Fruit fly (Drosophila melanogaster) whole organism: ENCODE data around the gene CG17349.

Source experiments
- CG8478 ChIP-seq: fragments of >200 bp; optimal IDR thresholded peaks from 2 replicates; lab custom pipeline; 2018; ENCODE audit warnings: inconsistent platforms
- Dll ChIP-seq: fragments of >200 bp; optimal IDR thresholded peaks from 2 replicates; lab custom pipeline; 2017
- EcR ChIP-seq, 2 experiments: fragments of >200 bp; optimal IDR thresholded peaks; 2 replicates each; lab custom pipeline; 2017; ENCODE audit warnings: missing biosample characterization in 2 of 2, missing genetic modification characterization in 2 of 2, missing genetic modification reagents in 2 of 2
- pan ChIP-seq: fragments of >200 bp; optimal IDR thresholded peaks from 2 replicates; lab custom pipeline; 2017
- psq ChIP-seq: fragments of >200 bp; optimal IDR thresholded peaks from 2 replicates; lab custom pipeline; 2017
- usp ChIP-seq: fragments of >200 bp; optimal IDR thresholded peaks from 2 replicates; lab custom pipeline; 2017; ENCODE audit warnings: missing biosample characterization, missing genetic modification characterization, mixed read lengths

CG17349 gene

dm6 chr2L:19373809-19374208 is 3.6 kb downstream of the CG17349 start:
- no peak for TF ChIP-seq psq (lab: Kevin White, UChicago)
- TF ChIP-seq usp (GFP tag; lab: Kevin White, UChicago), result no peak
- no peak for TF ChIP-seq EcR (GFP tag; optimal IDR thresholded peaks at IDR 0.05; lab: Kevin White, UChicago)
- TF ChIP-seq CG8478 (lab: Kevin White, UChicago), result no peak
- TF ChIP-seq pan (lab: Kevin White, UChicago), result no peak

- TF ChIP-seq EcR (GFP tag; optimal IDR thresholded peaks at IDR 0.05; lab: Kevin White, UChicago) (no peak), usp (GFP tag; lab: Kevin White, UChicago) (no peak)
Observed at dm6 chr2L:19376145-19376544, 5.9 kb downstream of the CG17349 start.

dm6 chr2L:19377129-19378083 is 7.2 kb downstream of the CG17349 start:
- no peak for TF ChIP-seq psq (lab: Kevin White, UChicago)
- no peak for TF ChIP-seq usp (GFP tag; lab: Kevin White, UChicago)
- TF ChIP-seq EcR (GFP tag; optimal IDR thresholded peaks at IDR 0.05; lab: Kevin White, UChicago), result no peak
- no peak for TF ChIP-seq pan (lab: Kevin White, UChicago)
- no peak for TF ChIP-seq CG8478 (lab: Kevin White, UChicago)
- TF ChIP-seq Dll, result no peak

dm6 chr2L:19378620-19379019 is 8.4 kb downstream of the CG17349 start:
- no peak for TF ChIP-seq pan (lab: Kevin White, UChicago)
- no peak for TF ChIP-seq usp (GFP tag; lab: Kevin White, UChicago)
- TF ChIP-seq CG8478 (lab: Kevin White, UChicago), result no peak
- TF ChIP-seq psq (lab: Kevin White, UChicago), result no peak
- TF ChIP-seq EcR (GFP tag; optimal IDR thresholded peaks at IDR 0.05; lab: Kevin White, UChicago), result no peak
- no peak for TF ChIP-seq Dll

dm6 chr2L:19380630-19381029 is 10.4 kb downstream of the CG17349 start, which contains the start of gene CG17350:
Gene CG17350, plus strand, starts transcription at chr2L:19380930.
- TF ChIP-seq psq (lab: Kevin White, UChicago), result no peak
- no peak for TF ChIP-seq pan (lab: Kevin White, UChicago)
- TF ChIP-seq usp (GFP tag; lab: Kevin White, UChicago), result no peak
- TF ChIP-seq CG8478 (lab: Kevin White, UChicago), result no peak
- no peak for TF ChIP-seq Dll
- no peak for TF ChIP-seq EcR (GFP tag; optimal IDR thresholded peaks at IDR 0.05; lab: Kevin White, UChicago)

- no peak for TF ChIP-seq psq (lab: Kevin White, UChicago)
- TF ChIP-seq CG8478 (lab: Kevin White, UChicago), result no peak
- no peak for TF ChIP-seq EcR (GFP tag; optimal IDR thresholded peaks at IDR 0.05; lab: Kevin White, UChicago)
- TF ChIP-seq pan (lab: Kevin White, UChicago), result no peak
- no peak for TF ChIP-seq Dll
Observed at dm6 chr2L:19382353-19382752, 12.1 kb downstream of the CG17349 start.

DNA sequence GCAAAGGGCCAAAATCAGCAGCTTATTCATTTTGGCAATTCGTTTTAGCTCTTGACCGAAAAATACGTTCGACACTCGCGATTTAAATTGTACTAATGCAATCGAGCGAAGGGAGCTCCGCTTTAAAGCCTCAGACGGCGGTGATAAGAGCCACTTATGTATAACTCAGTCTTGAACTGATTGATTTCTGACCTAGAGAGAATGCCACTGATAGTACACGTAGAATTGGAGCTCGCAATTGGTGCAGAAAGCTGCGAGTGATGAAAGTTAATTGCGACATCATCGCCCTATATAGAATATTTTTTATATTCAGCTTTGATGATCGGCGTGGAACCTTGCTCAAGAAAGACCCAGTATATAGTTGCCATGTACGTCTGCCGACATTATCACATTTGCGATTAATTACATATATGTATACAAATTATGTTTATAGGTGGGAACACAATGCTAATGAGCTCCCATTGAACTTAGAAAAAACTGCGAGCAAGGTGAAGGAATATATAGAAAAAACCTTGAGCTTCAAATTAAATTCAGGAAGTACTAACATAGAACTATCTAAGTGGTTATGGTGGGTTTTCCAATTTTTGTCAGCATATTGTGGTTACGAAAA is 16.0 kb downstream of the CG17349 start, which contains the start of gene fon:
TSS of gene fon (minus strand) at position 100 of the 610 bp plus-strand sequence.
- TF ChIP-seq Dll (no peak), CG8478 (lab: Kevin White, UChicago) (no peak), EcR (GFP tag; optimal IDR thresholded peaks at IDR 0.05; lab: Kevin White, UChicago) (no peak), pan (lab: Kevin White, UChicago) (no peak), psq (lab: Kevin White, UChicago) (no peak), usp (GFP tag; lab: Kevin White, UChicago) (no peak)

DNA sequence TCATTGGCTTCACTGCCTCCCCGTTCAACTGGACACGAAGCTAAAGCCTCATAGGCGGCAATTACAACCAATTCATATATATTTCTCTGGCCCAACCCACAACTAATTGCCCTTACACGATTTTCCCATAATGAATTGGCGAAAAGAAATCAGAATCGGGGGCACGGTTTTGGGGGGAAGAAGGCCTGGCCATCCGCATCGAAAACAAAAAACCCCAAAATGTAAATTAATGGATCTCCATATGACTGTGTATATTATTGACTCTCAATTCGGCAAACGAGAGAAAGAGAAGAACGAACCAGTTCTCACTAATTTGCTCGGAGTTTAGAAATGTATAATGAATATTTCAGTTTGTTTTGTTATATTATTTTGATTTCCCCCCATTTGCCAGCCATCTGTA is 18.7 kb downstream of the CG17349 start:
- TF ChIP-seq EcR (GFP tag; optimal IDR thresholded peaks at IDR 0.05; lab: Kevin White, UChicago), result no peak
- no peak for TF ChIP-seq psq (lab: Kevin White, UChicago)
- TF ChIP-seq CG8478 (lab: Kevin White, UChicago), result no peak
- TF ChIP-seq pan (lab: Kevin White, UChicago), result no peak
- no peak for TF ChIP-seq Dll
- no peak for TF ChIP-seq usp (GFP tag; lab: Kevin White, UChicago)

dm6 chr2L:19389749-19390148 is 19.5 kb downstream of the CG17349 start, which contains the start of gene CG17549:
Gene CG17549, minus strand, starts transcription at chr2L:19390075.
- TF ChIP-seq pan (lab: Kevin White, UChicago), result no peak
- no peak for TF ChIP-seq usp (GFP tag; lab: Kevin White, UChicago)
- no peak for TF ChIP-seq EcR (GFP tag; optimal IDR thresholded peaks at IDR 0.05; lab: Kevin White, UChicago)
- no peak for TF ChIP-seq Dll
- TF ChIP-seq psq (lab: Kevin White, UChicago), result no peak
- TF ChIP-seq CG8478 (lab: Kevin White, UChicago), result no peak

DNA sequence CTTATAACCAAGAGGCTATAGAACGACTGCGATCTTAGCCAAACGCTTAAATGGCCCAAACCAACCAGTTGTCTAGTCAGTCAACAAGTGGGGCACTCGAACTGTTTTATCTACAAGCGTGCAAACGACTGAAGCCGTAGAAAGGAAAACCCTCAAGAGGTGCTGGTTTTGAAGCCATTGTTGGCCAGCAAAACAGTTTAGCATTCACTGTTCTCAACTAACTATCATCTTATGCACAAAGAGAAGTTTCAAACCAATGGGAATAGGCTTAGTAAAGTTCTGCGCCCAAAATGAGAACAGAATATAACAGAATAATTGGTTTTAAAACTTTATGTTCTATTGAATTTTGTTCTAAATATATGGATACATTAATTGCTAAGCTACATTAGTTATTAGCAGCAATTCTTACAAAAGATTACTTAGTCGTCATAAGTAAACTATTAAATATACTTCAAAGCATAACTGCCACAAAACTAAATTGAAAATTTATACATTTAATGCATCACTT is 23.5 kb downstream of the CG17349 start, which contains the start of gene CG31798:
TSS of gene CG31798 (plus strand) at position 458 of the 508 bp plus-strand sequence.
- TF ChIP-seq Dll (no peak), usp (GFP tag; lab: Kevin White, UChicago) (no peak), CG8478 (lab: Kevin White, UChicago) (no peak), psq (lab: Kevin White, UChicago) (no peak), EcR (GFP tag; optimal IDR thresholded peaks at IDR 0.05; lab: Kevin White, UChicago) (no peak), pan (lab: Kevin White, UChicago) (no peak)
